Worm (Caenorhabditis elegans): ENCODE data around the gene nhr-237.

nhr-237 gene

ce11 chrV:1614726-1615125 lies 11.9 kb downstream of the nhr-237 start, which contains the start of gene srbc-41:
TSS of gene srbc-41 (minus strand) at chrV:1614826.
- TF ChIP-seq lin-11 (tag; optimal IDR thresholded peaks at IDR 0.05) (no peak), nhr-21 (tag; optimal IDR thresholded peaks at IDR 0.05) (no peak), aly-2 (tag; optimal IDR thresholded peaks at IDR 0.05) (no peak), elt-3 (tag; optimal IDR thresholded peaks at IDR 0.05) (no peak), lin-39 (tag; optimal IDR thresholded peaks at IDR 0.05) (no peak), ceh-16 (tag; optimal IDR thresholded peaks at IDR 0.05) (no peak), snpc-4 (tag; optimal IDR thresholded peaks at IDR 0.05) (no peak)

ce11 chrV:1611570-1611969 lies 15.1 kb downstream of the nhr-237 start:
- TF ChIP-seq nhr-77 (tag; optimal IDR thresholded peaks at IDR 0.05) (no peak), ztf-1 (GFP tag; conservative IDR thresholded peaks at IDR 0.05) (no peak), R02D3.7 (tag; optimal IDR thresholded peaks at IDR 0.05) (no peak), elt-3 (tag; optimal IDR thresholded peaks at IDR 0.05) (no peak), sem-4 (tag; optimal IDR thresholded peaks at IDR 0.05) (no peak), mbf-1 (tag; optimal IDR thresholded peaks at IDR 0.05) (no peak), ZK546.5 (tag; optimal IDR thresholded peaks at IDR 0.05) (no peak), peb-1 (tag; optimal IDR thresholded peaks at IDR 0.05) (no peak), ztf-11 (tag; optimal IDR thresholded peaks at IDR 0.05) (no peak), blmp-1 (tag; optimal IDR thresholded peaks at IDR 0.05; ENCODE audit: insufficient read depth) (no peak), nhr-10 (tag; optimal IDR thresholded peaks at IDR 0.05) (no peak), nhr-6 (tag; optimal IDR thresholded peaks at IDR 0.05) (no peak), nhr-11 (tag; optimal IDR thresholded peaks at IDR 0.05) (no peak), lin-39 (tag; optimal IDR thresholded peaks at IDR 0.05) (no peak), nhr-23 (tag; optimal IDR thresholded peaks at IDR 0.05) (no peak)

ce11 chrV:1610097-1610496 lies 16.5 kb downstream of the nhr-237 start, which contains the start of gene nhr-177:
TSS of gene nhr-177 (plus strand) at chrV:1610263.
- TF ChIP-seq C34F6.9 (tag; optimal IDR thresholded peaks at IDR 0.05): no peak
- no peak for TF ChIP-seq sem-4 (tag; optimal IDR thresholded peaks at IDR 0.05)
- TF ChIP-seq gmeb-1 (tag; optimal IDR thresholded peaks at IDR 0.05): no peak
- no peak for TF ChIP-seq nhr-129 (tag; optimal IDR thresholded peaks at IDR 0.05)
- peak; percentile 85 for TF ChIP-seq fos-1 (tag; optimal IDR thresholded peaks at IDR 0.05)
- peak; percentile 46 for TF ChIP-seq crh-2 (tag; optimal IDR thresholded peaks at IDR 0.05)
- TF ChIP-seq sma-9 (GFP tag; optimal IDR thresholded peaks at IDR 0.05): peak; percentile 10
- no peak for TF ChIP-seq sma-9 (tag; optimal IDR thresholded peaks at IDR 0.05)
- peak; percentile 37 for TF ChIP-seq ceh-16 (tag; optimal IDR thresholded peaks at IDR 0.05)
- peak; percentile 32 for TF ChIP-seq skn-1 (tag; optimal IDR thresholded peaks at IDR 0.05)

ce11 chrV:1607790-1608189 lies 18.8 kb downstream of the nhr-237 start, which contains the start of gene nhr-178:
TSS of gene nhr-178 (minus strand) at chrV:1607953.
- TF ChIP-seq mdl-1 (tag; optimal IDR thresholded peaks at IDR 0.05) (no peak), nhr-6 (tag; optimal IDR thresholded peaks at IDR 0.05) (no peak), nhr-25 (tag; optimal IDR thresholded peaks at IDR 0.05) (peak; percentile 64), F13H6.1 (tag; optimal IDR thresholded peaks at IDR 0.05) (peak; percentile 85), nhr-23 (tag; optimal IDR thresholded peaks at IDR 0.05) (no peak), aly-2 (tag; optimal IDR thresholded peaks at IDR 0.05) (no peak), alr-1 (tag; optimal IDR thresholded peaks at IDR 0.05) (no peak), ZK546.5 (tag; optimal IDR thresholded peaks at IDR 0.05) (no peak), nhr-129 (tag; optimal IDR thresholded peaks at IDR 0.05) (peak; percentile 12), lsy-2 (tag; optimal IDR thresholded peaks at IDR 0.05) (no peak), lin-13 (GFP tag; optimal IDR thresholded peaks at IDR 0.05) (no peak), R02D3.7 (tag; optimal IDR thresholded peaks at IDR 0.05) (no peak), snpc-4 (tag; optimal IDR thresholded peaks at IDR 0.05) (no peak), zag-1 (tag; optimal IDR thresholded peaks at IDR 0.05) (no peak), unc-39 (tag; optimal IDR thresholded peaks at IDR 0.05) (no peak), sma-9 (GFP tag; optimal IDR thresholded peaks at IDR 0.05) (peak; percentile 76), sma-9 (tag; optimal IDR thresholded peaks at IDR 0.05) (no peak), nhr-77 (tag; optimal IDR thresholded peaks at IDR 0.05) (no peak), elt-3 (tag; optimal IDR thresholded peaks at IDR 0.05) (no peak), peb-1 (tag; optimal IDR thresholded peaks at IDR 0.05) (no peak), ceh-82 (tag; optimal IDR thresholded peaks at IDR 0.05) (no peak), nhr-10 (tag; optimal IDR thresholded peaks at IDR 0.05) (no peak), elt-1 (tag; optimal IDR thresholded peaks at IDR 0.05) (no peak), nhr-12 (tag; optimal IDR thresholded peaks at IDR 0.05) (no peak), lin-11 (tag; optimal IDR thresholded peaks at IDR 0.05) (no peak), egl-27 (tag; optimal IDR thresholded peaks at IDR 0.05) (no peak), nhr-237 (tag; optimal IDR thresholded peaks at IDR 0.05) (no peak), sma-3 (GFP tag; optimal IDR thresholded peaks at IDR 0.05) (peak; percentile 77), ama-1 (optimal IDR thresholded peaks at IDR 0.05) (no peak), ceh-16 (tag; optimal IDR thresholded peaks at IDR 0.05) (no peak), mbf-1 (tag; optimal IDR thresholded peaks at IDR 0.05) (no peak), ztf-4 (tag; optimal IDR thresholded peaks at IDR 0.05) (no peak), ztf-11 (tag; optimal IDR thresholded peaks at IDR 0.05) (no peak), skn-1 (tag; optimal IDR thresholded peaks at IDR 0.05) (no peak), nhr-11 (tag; optimal IDR thresholded peaks at IDR 0.05) (no peak), sem-4 (tag; optimal IDR thresholded peaks at IDR 0.05) (no peak), mab-5 (tag; optimal IDR thresholded peaks at IDR 0.05) (no peak), unc-62 (GFP tag; optimal IDR thresholded peaks at IDR 0.05) (no peak), blmp-1 (tag; optimal IDR thresholded peaks at IDR 0.05; ENCODE audit: insufficient read depth) (peak; percentile 18), nhr-21 (tag; optimal IDR thresholded peaks at IDR 0.05) (no peak), ztf-1 (GFP tag; conservative IDR thresholded peaks at IDR 0.05) (no peak), crh-2 (tag; optimal IDR thresholded peaks at IDR 0.05) (peak; percentile 25)
